Fruit fly (Drosophila melanogaster) whole organism, prepupa: ENCODE data around the gene Nprl2.
A peak's percentile ranks its signal among the peaks of the same experiment; 100 is the strongest.

Source experiments
- Blimp-1 ChIP-seq: fragments of 200-800 bp; sonication (Bioruptor generic); optimal IDR thresholded peaks from 3 replicates; lab custom pipeline; 2017; ENCODE audit warnings: missing biosample characterization, missing genetic modification characterization, mild to moderate bottlenecking, moderate library complexity, missing genetic modification reagents
- CG10631 ChIP-seq: fragments of 200-800 bp; sonication (Bioruptor generic); optimal IDR thresholded peaks from 2 replicates; lab custom pipeline; 2016; ENCODE audit warnings: missing biosample characterization, missing genetic modification characterization
- CG10669 ChIP-seq: fragments of 200-800 bp; sonication (Bioruptor generic); optimal IDR thresholded peaks from 3 replicates; lab custom pipeline; 2018; ENCODE audit warnings: missing biosample characterization, mild to moderate bottlenecking, missing genetic modification characterization, moderate library complexity
- CG11294 ChIP-seq: fragments of 200-800 bp; sonication (Bioruptor generic); IDR thresholded peaks from 2 replicates; pipeline ENCODE4 v1.3.6; 2022; ENCODE audit warnings: missing biosample characterization, missing genetic modification characterization
- CG11902 ChIP-seq: fragments of 200-800 bp; sonication (Bioruptor generic); optimal IDR thresholded peaks from 3 replicates; lab custom pipeline; 2016; ENCODE audit warnings: missing biosample characterization, missing genetic modification characterization
- CG15336 ChIP-seq: fragments of 200-800 bp; sonication (Bioruptor generic); IDR thresholded peaks from 2 replicates; pipeline ENCODE4 v1.3.6; 2022; ENCODE audit warnings: missing biosample characterization, missing genetic modification characterization
- CG1621 ChIP-seq: fragments of 200-800 bp; sonication (Bioruptor generic); optimal IDR thresholded peaks from 3 replicates; lab custom pipeline; 2018; ENCODE audit warnings: missing biosample characterization, mild to moderate bottlenecking, missing genetic modification characterization
- CG16779 ChIP-seq: fragments of 200-800 bp; sonication (Bioruptor generic); optimal IDR thresholded peaks from 3 replicates; lab custom pipeline; 2017; ENCODE audit warnings: missing biosample characterization, mild to moderate bottlenecking, missing genetic modification characterization
- CG3032 ChIP-seq: fragments of 200-800 bp; optimal IDR thresholded peaks from 2 replicates; lab custom pipeline; 2019; ENCODE audit warnings: missing biosample characterization, mild to moderate bottlenecking, missing genetic modification characterization, moderate library complexity
- CG31627 ChIP-seq: fragments of 200-800 bp; sonication (Bioruptor generic); optimal IDR thresholded peaks from 3 replicates; lab custom pipeline; 2016; ENCODE audit warnings: missing biosample characterization, missing genetic modification characterization
- CG32006 ChIP-seq: fragments of 200-800 bp; sonication (Bioruptor generic); optimal IDR thresholded peaks from 3 replicates; lab custom pipeline; 2017; ENCODE audit warnings: missing biosample characterization, mild to moderate bottlenecking, missing genetic modification characterization
- CG34406 ChIP-seq: fragments of 200-800 bp; sonication (Bioruptor generic); optimal IDR thresholded peaks from 3 replicates; lab custom pipeline; 2016; ENCODE audit warnings: missing biosample characterization, missing genetic modification characterization
- CG3919 ChIP-seq: fragments of 200-800 bp; sonication (Bioruptor generic); optimal IDR thresholded peaks from 3 replicates; lab custom pipeline; 2016; ENCODE audit warnings: missing biosample characterization, missing genetic modification characterization
- CG4318 ChIP-seq: fragments of 200-800 bp; sonication (Bioruptor generic); optimal IDR thresholded peaks from 3 replicates; lab custom pipeline; 2017; ENCODE audit warnings: missing biosample characterization, mild to moderate bottlenecking, missing genetic modification characterization
- CG6163 ChIP-seq: fragments of 200-800 bp; sonication (Bioruptor generic); IDR thresholded peaks from 3 replicates; pipeline ENCODE4 v1.3.6; 2022; ENCODE audit warnings: missing biosample characterization, missing genetic modification characterization
- CG6276 ChIP-seq: fragments of 200-800 bp; sonication (Bioruptor generic); optimal IDR thresholded peaks from 2 replicates; lab custom pipeline; 2017; ENCODE audit warnings: missing biosample characterization, mild to moderate bottlenecking, missing genetic modification characterization
- CG6792 ChIP-seq: fragments of 200-800 bp; sonication (Bioruptor generic); optimal IDR thresholded peaks from 3 replicates; lab custom pipeline; 2016; ENCODE audit warnings: missing biosample characterization, missing genetic modification characterization
- CG6808 ChIP-seq: fragments of 200-800 bp; sonication (Bioruptor generic); optimal IDR thresholded peaks from 3 replicates; lab custom pipeline; 2017; ENCODE audit warnings: missing biosample characterization, missing genetic modification characterization, mild to moderate bottlenecking, moderate library complexity, missing genetic modification reagents
- CG6854 ChIP-seq: fragments of 200-800 bp; sonication (Bioruptor generic); optimal IDR thresholded peaks from 2 replicates; lab custom pipeline; 2017; ENCODE audit warnings: missing biosample characterization, mild to moderate bottlenecking, missing genetic modification characterization
- CG8119 ChIP-seq: fragments of 200-800 bp; sonication (Bioruptor generic); IDR thresholded peaks from 3 replicates; pipeline ENCODE4 v1.3.6; 2022; ENCODE audit warnings: missing biosample characterization, missing genetic modification characterization
- CG8319 ChIP-seq: fragments of 200-800 bp; sonication (Bioruptor generic); optimal IDR thresholded peaks from 3 replicates; lab custom pipeline; 2016; ENCODE audit warnings: missing biosample characterization, missing genetic modification characterization
- CG8632 ChIP-seq: fragments of 200-800 bp; sonication (Bioruptor generic); optimal IDR thresholded peaks from 3 replicates; lab custom pipeline; 2016; ENCODE audit warnings: missing biosample characterization, missing genetic modification characterization
- CG9139 ChIP-seq: fragments of 200-800 bp; sonication (Bioruptor generic); optimal IDR thresholded peaks from 3 replicates; lab custom pipeline; 2017; ENCODE audit warnings: missing biosample characterization, mild to moderate bottlenecking, missing genetic modification characterization
- Eip75B ChIP-seq: fragments of 200-800 bp; sonication (Bioruptor generic); optimal IDR thresholded peaks from 3 replicates; lab custom pipeline; 2016; ENCODE audit warnings: missing biosample characterization, missing genetic modification characterization
- Eip78C ChIP-seq: fragments of 200-800 bp; sonication (Bioruptor generic); peaks from one replicate; lab custom pipeline; 2016; ENCODE audit warnings: missing biosample characterization, missing genetic modification characterization
- Eip93F ChIP-seq: fragments of 200-800 bp; sonication (Bioruptor generic); optimal IDR thresholded peaks from 2 replicates; lab custom pipeline; 2016; ENCODE audit warnings: missing biosample characterization, mild to moderate bottlenecking, missing genetic modification characterization
- Ets21C ChIP-seq: fragments of 200-800 bp; sonication (Bioruptor generic); optimal IDR thresholded peaks from 3 replicates; lab custom pipeline; 2016; ENCODE audit warnings: missing biosample characterization, missing genetic modification characterization
- Gug ChIP-seq: fragments of 200-800 bp; sonication (Bioruptor generic); IDR thresholded peaks from 2 replicates; pipeline ENCODE4 v1.3.6; 2022; ENCODE audit warnings: missing biosample characterization, missing genetic modification characterization
- Hr38 ChIP-seq: sonication (Bioruptor generic); optimal IDR thresholded peaks from 2 replicates; lab custom pipeline; 2016; ENCODE audit warnings: missing biosample characterization, missing genetic modification characterization
- Hr39 ChIP-seq: fragments of 200-800 bp; sonication (Bioruptor generic); optimal IDR thresholded peaks from 2 replicates; lab custom pipeline; 2016; ENCODE audit warnings: missing biosample characterization, missing genetic modification characterization
- Lpt ChIP-seq: fragments of 200-800 bp; sonication (Bioruptor generic); optimal IDR thresholded peaks from 3 replicates; lab custom pipeline; 2016; ENCODE audit warnings: missing biosample characterization, missing genetic modification characterization
- OdsH ChIP-seq: fragments of 200-800 bp; sonication (Bioruptor generic); optimal IDR thresholded peaks from 3 replicates; lab custom pipeline; 2016; ENCODE audit warnings: missing biosample characterization, missing genetic modification characterization
- Smox ChIP-seq: fragments of 200-800 bp; sonication (Bioruptor generic); optimal IDR thresholded peaks from 3 replicates; lab custom pipeline; 2016; ENCODE audit warnings: missing biosample characterization, missing genetic modification characterization
- Sox102F ChIP-seq: fragments of 200-800 bp; sonication (Bioruptor generic); optimal IDR thresholded peaks from 2 replicates; lab custom pipeline; 2016; ENCODE audit warnings: missing biosample characterization, mild to moderate bottlenecking, missing genetic modification characterization
- Sox14 ChIP-seq: fragments of 200-800 bp; sonication (Bioruptor generic); optimal IDR thresholded peaks from 3 replicates; lab custom pipeline; 2016; ENCODE audit warnings: missing biosample characterization, missing genetic modification characterization
- acj6 ChIP-seq: fragments of 200-800 bp; sonication (Bioruptor generic); optimal IDR thresholded peaks from 3 replicates; lab custom pipeline; 2016; ENCODE audit warnings: missing biosample characterization, missing genetic modification characterization
- cyc ChIP-seq: fragments of 200-800 bp; sonication (Bioruptor generic); optimal IDR thresholded peaks from 3 replicates; lab custom pipeline; 2016; ENCODE audit warnings: missing biosample characterization, missing genetic modification characterization
- dac ChIP-seq: fragments of 200-800 bp; sonication (Bioruptor generic); optimal IDR thresholded peaks from 2 replicates; lab custom pipeline; 2017; ENCODE audit warnings: missing biosample characterization, mild to moderate bottlenecking, missing genetic modification characterization
- dsx ChIP-seq: fragments of 200-800 bp; optimal IDR thresholded peaks from 3 replicates; lab custom pipeline; 2019; ENCODE audit warnings: missing biosample characterization, mild to moderate bottlenecking, missing genetic modification characterization, moderate library complexity; ENCODE audit not compliant: poor library complexity, severe bottlenecking
- esn ChIP-seq: fragments of 200-800 bp; sonication (Bioruptor generic); optimal IDR thresholded peaks from 2 replicates; lab custom pipeline; 2016; ENCODE audit warnings: missing biosample characterization, mild to moderate bottlenecking, missing genetic modification characterization, moderate library complexity
- fd59A ChIP-seq: fragments of 200-800 bp; sonication (Bioruptor generic); optimal IDR thresholded peaks from 2 replicates; lab custom pipeline; 2017; ENCODE audit warnings: missing biosample characterization, mild to moderate bottlenecking, missing genetic modification characterization, missing genetic modification reagents
- fkh ChIP-seq: fragments of 200-800 bp; sonication (Bioruptor generic); optimal IDR thresholded peaks from 3 replicates; lab custom pipeline; 2017; ENCODE audit warnings: missing biosample characterization, mild to moderate bottlenecking, missing genetic modification characterization, moderate library complexity
- lz ChIP-seq: fragments of 200-800 bp; sonication (Bioruptor generic); optimal IDR thresholded peaks from 3 replicates; lab custom pipeline; 2016; ENCODE audit warnings: missing biosample characterization, missing genetic modification characterization
- net ChIP-seq: fragments of 200-800 bp; sonication (Bioruptor generic); optimal IDR thresholded peaks from 3 replicates; lab custom pipeline; 2016; ENCODE audit warnings: missing biosample characterization, missing genetic modification characterization
- pdm3 ChIP-seq: fragments of 200-800 bp; sonication (Bioruptor generic); optimal IDR thresholded peaks from 3 replicates; lab custom pipeline; 2016; ENCODE audit warnings: missing biosample characterization, missing genetic modification characterization
- salr ChIP-seq, 2 experiments: fragments of 200-800 bp; sonication (Bioruptor generic); optimal IDR thresholded peaks; 3 replicates each; lab custom pipeline; 2016 to 2018; ENCODE audit warnings: missing biosample characterization in 2 of 2, missing genetic modification characterization in 2 of 2, mild to moderate bottlenecking in 1 of 2
- spab ChIP-seq: fragments of 200-800 bp; sonication (Bioruptor generic); optimal IDR thresholded peaks from 2 replicates; lab custom pipeline; 2017; ENCODE audit warnings: missing biosample characterization, mild to moderate bottlenecking, missing genetic modification characterization, missing genetic modification reagents
- ss ChIP-seq, 2 experiments: fragments of 200-800 bp; sonication (Bioruptor generic); optimal IDR thresholded peaks; 2 replicates in 1 of 2; 3 replicates in 1 of 2; lab custom pipeline; 2017 to 2018; ENCODE audit warnings: mild to moderate bottlenecking in 2 of 2, missing biosample characterization in 2 of 2, missing genetic modification characterization in 2 of 2, moderate library complexity in 1 of 2
- svp ChIP-seq: fragments of 200-800 bp; sonication (Bioruptor generic); peaks from one replicate; lab custom pipeline; 2016; ENCODE audit warnings: missing biosample characterization, missing genetic modification characterization
- topi ChIP-seq: fragments of 200-800 bp; sonication (Bioruptor generic); optimal IDR thresholded peaks from 3 replicates; lab custom pipeline; 2016; ENCODE audit warnings: missing biosample characterization, missing genetic modification characterization

Gene Nprl2

DNA sequence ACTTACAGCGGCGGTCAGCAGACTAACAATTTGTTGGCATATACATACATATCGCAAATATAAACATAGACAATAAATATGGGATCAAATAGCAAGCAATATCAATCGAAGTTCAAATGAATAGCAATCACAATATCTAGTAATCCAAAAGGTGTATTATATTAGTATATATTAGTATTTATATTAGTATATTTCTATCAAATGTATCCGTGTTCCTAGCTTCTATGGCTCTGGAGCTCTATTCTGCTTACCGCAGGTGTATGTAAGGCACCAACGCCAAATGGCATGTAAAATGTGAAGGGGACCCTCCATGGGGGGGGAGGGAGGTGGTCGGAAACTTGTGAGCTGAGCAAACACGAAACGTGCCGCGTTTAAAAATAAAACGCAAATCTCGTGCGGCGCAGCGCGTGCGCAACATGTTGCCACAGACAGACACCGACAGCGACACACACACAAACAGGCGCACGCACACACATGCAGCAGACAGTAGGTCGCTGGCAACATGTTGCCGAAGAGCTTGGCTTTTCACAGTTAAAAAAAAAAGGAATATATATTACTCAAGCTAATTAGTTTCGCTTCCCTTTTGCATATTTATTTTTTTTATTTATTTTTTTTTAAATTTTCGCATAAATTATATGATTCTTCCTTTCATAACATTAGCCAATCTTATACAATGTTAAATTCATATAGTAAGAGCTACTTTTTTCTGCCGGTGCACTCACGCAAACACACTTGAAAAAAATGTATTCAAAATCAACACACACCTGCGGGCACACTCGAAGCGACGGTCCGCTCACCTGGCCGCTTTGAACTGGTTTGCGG, 46.5 kb upstream of the Nprl2 start:
- TF ChIP-seq Gug (GFP tag; lab: Robert Waterston, UW), result peak; percentile 69
- peak; percentile 54 for TF ChIP-seq cyc (GFP tag; lab: Kevin White, UChicago)
- TF ChIP-seq Smox (GFP tag; lab: Kevin White, UChicago), result peak; percentile 46
- peak; percentile 73 for TF ChIP-seq CG6163 (GFP tag; lab: Robert Waterston, UW)
- peak; percentile 84 for TF ChIP-seq CG8119 (GFP tag; lab: Robert Waterston, UW)
- peak; percentile 58 for TF ChIP-seq CG6792
- peak; percentile 75 for TF ChIP-seq acj6 (GFP tag; lab: Kevin White, UChicago)
- TF ChIP-seq Eip93F (GFP tag; lab: Kevin White, UChicago), result peak; percentile 18
- peak; percentile 69 for TF ChIP-seq CG6276 (GFP tag; lab: Kevin White, UChicago)
- TF ChIP-seq lz, result peak; percentile 59
- TF ChIP-seq CG4318 (GFP tag; lab: Kevin White, UChicago), result peak; percentile 43
- TF ChIP-seq CG11902 (GFP tag; lab: Kevin White, UChicago), result peak; percentile 37
- peak; percentile 76 for TF ChIP-seq CG10631 (GFP tag; lab: Kevin White, UChicago)
- TF ChIP-seq dsx (GFP tag; lab: Kevin White, UChicago), result peak; percentile 85
- peak; percentile 42 for TF ChIP-seq spab
- peak; percentile 23 for TF ChIP-seq Sox14
- peak; percentile 73 for TF ChIP-seq CG3032 (tag; lab: Kevin White, UChicago)
- peak; percentile 63 for TF ChIP-seq CG10669 (GFP tag; lab: Kevin White, UChicago)
- TF ChIP-seq CG15336, result peak; percentile 86
- TF ChIP-seq pdm3 (GFP tag; lab: Kevin White, UChicago), result peak; percentile 52
- no peak for TF ChIP-seq Hr38 (GFP tag; lab: Kevin White, UChicago)
- peak; percentile 3 for TF ChIP-seq CG8319
- peak; percentile 36 for TF ChIP-seq Sox102F (GFP tag; lab: Kevin White, UChicago)
- TF ChIP-seq CG1621, result peak; percentile 43
- peak; percentile 64 for TF ChIP-seq fkh (GFP tag; lab: Kevin White, UChicago)
- TF ChIP-seq CG3919, result peak; percentile 78
- TF ChIP-seq CG32006 (GFP tag; lab: Kevin White, UChicago), result peak; percentile 75
- TF ChIP-seq CG6808 (GFP tag; lab: Kevin White, UChicago), result peak; percentile 62
- peak; percentile 92 for TF ChIP-seq Eip78C (GFP tag; lab: Kevin White, UChicago)
- peak; percentile 39 for TF ChIP-seq CG31627 (GFP tag; lab: Kevin White, UChicago)
- TF ChIP-seq fd59A (GFP tag; lab: Kevin White, UChicago), result peak; percentile 69
- TF ChIP-seq salr (GFP tag; optimal IDR thresholded peaks at IDR 0.05; lab: Kevin White, UChicago), result peak; percentile 37 to 64
- TF ChIP-seq Eip75B (GFP tag; lab: Kevin White, UChicago), result peak; percentile 77
- peak; percentile 65 for TF ChIP-seq Lpt (GFP tag; lab: Kevin White, UChicago)
- TF ChIP-seq Hr39, result peak; percentile 36
- TF ChIP-seq topi (GFP tag; lab: Kevin White, UChicago), result peak; percentile 59
- peak; percentile 65 for TF ChIP-seq CG34406
- TF ChIP-seq dac (GFP tag; lab: Kevin White, UChicago), result peak; percentile 33
- TF ChIP-seq Ets21C (GFP tag; lab: Kevin White, UChicago), result peak; percentile 38
- peak; percentile 63 for TF ChIP-seq CG8632 (GFP tag; lab: Kevin White, UChicago)
- TF ChIP-seq Blimp-1 (GFP tag; lab: Kevin White, UChicago), result peak; percentile 56
- TF ChIP-seq CG6854 (GFP tag; lab: Kevin White, UChicago), result peak; percentile 58
- TF ChIP-seq CG16779 (tag; lab: Kevin White, UChicago), result peak; percentile 54
- peak; percentile 37 for TF ChIP-seq net
- TF ChIP-seq OdsH, result peak; percentile 75
- TF ChIP-seq ss (GFP tag; optimal IDR thresholded peaks at IDR 0.05; lab: Kevin White, UChicago), result peak; percentile 57 to 79
- TF ChIP-seq CG11294 (GFP tag; lab: Robert Waterston, UW), result peak; percentile 70; the same call in 1 of the 2 replicates
- TF ChIP-seq CG9139, result peak; percentile 43
- peak; percentile 81 for TF ChIP-seq svp
- peak; percentile 68 for TF ChIP-seq esn (GFP tag; lab: Kevin White, UChicago)
